Fruit fly (Drosophila melanogaster) whole organism, embryonic: ENCODE results near the gene Cip4.

Experiments used
- CG10979 ChIP-seq: fragments of 200-800 bp; sonication (Bioruptor generic); optimal IDR thresholded peaks from 2 replicates; lab custom pipeline; 2018; ENCODE audit warnings: missing biosample characterization, mild to moderate bottlenecking, missing genetic modification characterization, moderate library complexity
- CG12744 ChIP-seq: fragments of 200-800 bp; sonication (Bioruptor generic); optimal IDR thresholded peaks from 2 replicates; lab custom pipeline; 2016; ENCODE audit warnings: missing biosample characterization, missing genetic modification characterization
- CG2116 ChIP-seq: fragments of 200-800 bp; sonication (Bioruptor generic); optimal IDR thresholded peaks from 3 replicates; lab custom pipeline; 2018; ENCODE audit warnings: missing biosample characterization, mild to moderate bottlenecking, missing genetic modification characterization
- CG2129 ChIP-seq: fragments of 200-800 bp; sonication (Bioruptor generic); IDR thresholded peaks from 2 replicates; pipeline ENCODE4 v1.3.6; 2022; ENCODE audit warnings: missing biosample characterization, missing genetic modification characterization; ENCODE audit not compliant: partially characterized antibody
- CG30020 ChIP-seq: fragments of 200-800 bp; optimal IDR thresholded peaks from 2 replicates; lab custom pipeline; 2019; ENCODE audit warnings: missing biosample characterization, mild to moderate bottlenecking, missing genetic modification characterization, moderate library complexity
- CG32772 ChIP-seq: fragments of 200-800 bp; sonication (Bioruptor generic); IDR thresholded peaks from 2 replicates; pipeline ENCODE4 v1.3.6; 2022; ENCODE audit warnings: missing biosample characterization, missing genetic modification characterization
- CG34376 ChIP-seq: fragments of 200-800 bp; sonication (Bioruptor generic); optimal IDR thresholded peaks from 2 replicates; lab custom pipeline; 2018; ENCODE audit warnings: missing biosample characterization, mild to moderate bottlenecking, missing genetic modification characterization
- CG3726 ChIP-seq: fragments of 200-800 bp; sonication (Bioruptor generic); IDR thresholded peaks from 3 replicates; pipeline ENCODE4, ENCODE4 v1.3.6; 2022; ENCODE audit warnings: missing biosample characterization, missing genetic modification characterization
- CG42726 ChIP-seq: fragments of 200-800 bp; sonication (Bioruptor generic); IDR thresholded peaks from 2 replicates; pipeline ENCODE4 v1.3.6; 2022; ENCODE audit warnings: missing biosample characterization, missing genetic modification characterization; ENCODE audit not compliant: partially characterized antibody
- CG4328 ChIP-seq: fragments of 200-800 bp; sonication (Bioruptor generic); optimal IDR thresholded peaks from 3 replicates; lab custom pipeline; 2017; ENCODE audit warnings: missing biosample characterization, missing genetic modification reagents, missing genetic modification characterization
- CG4617 ChIP-seq: fragments of 200-800 bp; sonication (Bioruptor generic); optimal IDR thresholded peaks from 3 replicates; lab custom pipeline; 2016; ENCODE audit warnings: missing biosample characterization, missing genetic modification characterization, borderline replicate concordance
- CG5180 ChIP-seq: fragments of 200-800 bp; sonication (Bioruptor generic); optimal IDR thresholded peaks from 3 replicates; lab custom pipeline; 2017; ENCODE audit warnings: missing biosample characterization, missing genetic modification characterization, mild to moderate bottlenecking, moderate library complexity, missing genetic modification reagents
- CG6689 ChIP-seq: fragments of 200-800 bp; sonication (Bioruptor generic); IDR thresholded peaks from 2 replicates; pipeline ENCODE4 v1.3.6; 2022; ENCODE audit warnings: missing biosample characterization, missing genetic modification characterization
- CG7786 ChIP-seq: fragments of 200-800 bp; sonication (Bioruptor generic); optimal IDR thresholded peaks from 2 replicates; lab custom pipeline; 2016; ENCODE audit warnings: missing biosample characterization, missing genetic modification characterization
- CG8281 ChIP-seq: fragments of 200-800 bp; sonication (Bioruptor generic); optimal IDR thresholded peaks from 2 replicates; lab custom pipeline; 2018; ENCODE audit warnings: missing biosample characterization, mild to moderate bottlenecking, missing genetic modification characterization, moderate library complexity
- CG8944 ChIP-seq: fragments of 200-800 bp; sonication (Bioruptor generic); optimal IDR thresholded peaks from 3 replicates; lab custom pipeline; 2016; ENCODE audit warnings: missing biosample characterization, missing genetic modification characterization
- Dek ChIP-seq: fragments of 200-800 bp; sonication (Bioruptor generic); optimal IDR thresholded peaks from 3 replicates; lab custom pipeline; 2019; ENCODE audit warnings: missing biosample characterization, mild to moderate bottlenecking, missing genetic modification characterization, moderate library complexity
- Dip3 ChIP-seq: fragments of 200-800 bp; sonication (Bioruptor generic); optimal IDR thresholded peaks from 3 replicates; lab custom pipeline; 2016; ENCODE audit warnings: missing biosample characterization, missing genetic modification characterization
- Dll ChIP-seq: fragments of 200-800 bp; sonication (Bioruptor generic); IDR thresholded peaks from 4 replicates; pipeline ENCODE4 v1.3.6; 2022; ENCODE audit warnings: missing biosample characterization, missing genetic modification characterization; ENCODE audit not compliant: partially characterized antibody
- Doc2 ChIP-seq: fragments of 200-800 bp; sonication (Bioruptor generic); IDR thresholded peaks from 2 replicates; pipeline ENCODE4 v1.3.6; 2022; ENCODE audit warnings: missing biosample characterization, missing genetic modification characterization
- Drgx ChIP-seq: fragments of 200-800 bp; sonication (Bioruptor generic); IDR thresholded peaks from 2 replicates; pipeline ENCODE4 v1.3.6; 2022; ENCODE audit warnings: missing biosample characterization, missing genetic modification characterization
- Fer1 ChIP-seq: fragments of 200-800 bp; sonication (Bioruptor generic); optimal IDR thresholded peaks from 2 replicates; lab custom pipeline; 2017; ENCODE audit warnings: missing biosample characterization, mild to moderate bottlenecking, missing genetic modification characterization
- Gug ChIP-seq: fragments of 200-800 bp; sonication (Bioruptor generic); IDR thresholded peaks from 4 replicates; pipeline ENCODE4 v1.3.6; 2022; ENCODE audit warnings: missing biosample characterization, missing genetic modification characterization
- NK7.1 ChIP-seq: fragments of 200-800 bp; sonication (Bioruptor generic); optimal IDR thresholded peaks from 3 replicates; lab custom pipeline; 2016; ENCODE audit warnings: missing biosample characterization, missing genetic modification characterization
- Nf-YB ChIP-seq: fragments of 200-800 bp; sonication (Bioruptor generic); optimal IDR thresholded peaks from 3 replicates; lab custom pipeline; 2019; ENCODE audit warnings: missing biosample characterization, mild to moderate bottlenecking, missing genetic modification characterization, moderate library complexity
- Nf-YC ChIP-seq: fragments of 200-800 bp; optimal IDR thresholded peaks from 3 replicates; lab custom pipeline; 2019; ENCODE audit warnings: missing biosample characterization, mild to moderate bottlenecking, missing genetic modification characterization, moderate library complexity
- Vsx1 ChIP-seq: fragments of 200-800 bp; sonication (Bioruptor generic); optimal IDR thresholded peaks from 2 replicates; lab custom pipeline; 2017; ENCODE audit warnings: missing biosample characterization, mild to moderate bottlenecking, missing genetic modification characterization, missing genetic modification reagents
- abd-A ChIP-seq: fragments of 200-800 bp; sonication (Bioruptor generic); optimal IDR thresholded peaks from 3 replicates; lab custom pipeline; 2019; ENCODE audit warnings: missing biosample characterization, mild to moderate bottlenecking, missing genetic modification characterization, moderate library complexity
- al ChIP-seq: fragments of 200-800 bp; sonication (Bioruptor generic); IDR thresholded peaks from 2 replicates; pipeline ENCODE4 v1.3.6; 2022; ENCODE audit warnings: missing biosample characterization, missing genetic modification characterization
- ash1 ChIP-seq: fragments of 200-800 bp; sonication (Bioruptor generic); optimal IDR thresholded peaks from 2 replicates; lab custom pipeline; 2018; ENCODE audit warnings: missing biosample characterization, mild to moderate bottlenecking, missing genetic modification characterization
- chif ChIP-seq, 2 experiments: fragments of 200-800 bp; sonication (Bioruptor generic); optimal IDR thresholded peaks; 3 replicates each; lab custom pipeline; 2016; ENCODE audit warnings: missing biosample characterization in 2 of 2, missing genetic modification characterization in 2 of 2
- dpn ChIP-seq, 2 experiments: fragments of 200-800 bp; sonication (Bioruptor generic); optimal IDR thresholded peaks; 3 replicates each; lab custom pipeline; 2016; ENCODE audit warnings: missing biosample characterization in 2 of 2, missing genetic modification characterization in 2 of 2
- en ChIP-seq: fragments of 200-800 bp; sonication (Bioruptor generic); optimal IDR thresholded peaks from 2 replicates; lab custom pipeline; 2016; ENCODE audit warnings: missing biosample characterization, missing genetic modification characterization
- ewg ChIP-seq: fragments of 200-800 bp; sonication (Bioruptor generic); optimal IDR thresholded peaks from 3 replicates; lab custom pipeline; 2017; ENCODE audit warnings: mild to moderate bottlenecking, missing biosample characterization, missing genetic modification reagents, missing genetic modification characterization
- fu2 ChIP-seq: fragments of 200-800 bp; sonication (Bioruptor generic); optimal IDR thresholded peaks from 2 replicates; lab custom pipeline; 2016; ENCODE audit warnings: missing biosample characterization, missing genetic modification characterization
- gsb ChIP-seq: fragments of 200-800 bp; sonication (Bioruptor generic); IDR thresholded peaks from 2 replicates; pipeline ENCODE4 v1.3.6; 2022; ENCODE audit warnings: missing biosample characterization, missing genetic modification characterization
- her ChIP-seq: fragments of 200-800 bp; sonication (Bioruptor generic); optimal IDR thresholded peaks from 2 replicates; lab custom pipeline; 2016; ENCODE audit warnings: missing biosample characterization, missing genetic modification characterization
- hkb ChIP-seq, 2 experiments: fragments of 200-800 bp in 1 of 2; fragments of >200 bp in 1 of 2; sonication (Bioruptor generic) in 1 of 2; IDR thresholded peaks in 1 of 2; optimal IDR thresholded peaks in 1 of 2; 2 replicates each; pipeline versions ENCODE4 v1.3.6 to Lab custom; 2017 to 2022; ENCODE audit warnings: missing biosample characterization in 1 of 2, missing genetic modification characterization in 1 of 2
- hth ChIP-seq: fragments of >200 bp; optimal IDR thresholded peaks from 2 replicates; lab custom pipeline; 2017; ENCODE audit warnings: inconsistent platforms
- jigr1 ChIP-seq: fragments of 200-800 bp; sonication (Bioruptor generic); IDR thresholded peaks from 3 replicates; pipeline ENCODE4 v1.3.6; 2022; ENCODE audit warnings: missing biosample characterization, missing genetic modification characterization
- kah ChIP-seq: fragments of 200-800 bp; sonication (Bioruptor generic); optimal IDR thresholded peaks from 2 replicates; lab custom pipeline; 2018; ENCODE audit warnings: missing biosample characterization, mild to moderate bottlenecking, missing genetic modification characterization
- lab ChIP-seq: fragments of 200-800 bp; sonication (Bioruptor generic); optimal IDR thresholded peaks from 3 replicates; lab custom pipeline; 2017; ENCODE audit warnings: missing biosample characterization, missing genetic modification characterization, mild to moderate bottlenecking, moderate library complexity, missing genetic modification reagents
- phol ChIP-seq: fragments of 200-800 bp; sonication (Bioruptor generic); optimal IDR thresholded peaks from 3 replicates; lab custom pipeline; 2018; ENCODE audit warnings: missing biosample characterization, mild to moderate bottlenecking, missing genetic modification characterization, moderate library complexity
- row ChIP-seq: fragments of 200-800 bp; sonication (Bioruptor generic); IDR thresholded peaks from 3 replicates; pipeline ENCODE4 v1.3.6; 2022; ENCODE audit warnings: missing biosample characterization, missing genetic modification characterization
- ssp ChIP-seq: fragments of 200-800 bp; sonication (Bioruptor generic); IDR thresholded peaks from 2 replicates; pipeline ENCODE4 v1.3.6; 2022; ENCODE audit warnings: missing biosample characterization, missing genetic modification characterization
- tna ChIP-seq: fragments of 200-800 bp; sonication (Bioruptor generic); IDR thresholded peaks from 2 replicates; pipeline ENCODE4 v1.3.6; 2022; ENCODE audit warnings: missing biosample characterization, missing genetic modification characterization; ENCODE audit not compliant: partially characterized antibody
- tup ChIP-seq: fragments of 200-800 bp; sonication (Bioruptor generic); optimal IDR thresholded peaks from 2 replicates; lab custom pipeline; 2016; ENCODE audit warnings: missing biosample characterization, mild to moderate bottlenecking, missing genetic modification characterization, moderate library complexity
- wor ChIP-seq: fragments of 200-800 bp; sonication (Bioruptor generic); IDR thresholded peaks from 2 replicates; pipeline ENCODE4 v1.3.6; 2022; ENCODE audit warnings: missing biosample characterization, missing genetic modification characterization
- zfh2 ChIP-seq: fragments of 200-800 bp; sonication (Bioruptor generic); optimal IDR thresholded peaks from 2 replicates; lab custom pipeline; 2016; ENCODE audit warnings: missing biosample characterization, missing genetic modification characterization

The Cip4 gene

dm6 chr3L:4403180-4403769, 39.4 kb upstream of the Cip4 start, which contains the start of gene Syx17 (continued):
- peak; percentile 86 for TF ChIP-seq Dll (GFP tag; lab: Robert Waterston, UW)
- TF ChIP-seq CG10979 = peak; percentile 64
- TF ChIP-seq CG8281 (tag; lab: Kevin White, UChicago) = no peak
- no peak for TF ChIP-seq ash1 (GFP tag; lab: Kevin White, UChicago)
- TF ChIP-seq CG30020 (tag; lab: Kevin White, UChicago) = peak; percentile 56
- peak; percentile 41 for TF ChIP-seq Dek (tag; lab: Kevin White, UChicago)
- TF ChIP-seq Vsx1 (GFP tag; lab: Kevin White, UChicago) = peak; percentile 1
- peak; percentile 59 for TF ChIP-seq zfh2
- peak; percentile 38 for TF ChIP-seq CG8944
- TF ChIP-seq CG34376 (GFP tag; lab: Kevin White, UChicago) = peak; percentile 60
- TF ChIP-seq en = no peak
- TF ChIP-seq Drgx (GFP tag; lab: Robert Waterston, UW) = peak; percentile 70
- TF ChIP-seq abd-A (tag; lab: Kevin White, UChicago) = peak; percentile 84
- peak; percentile 64 for TF ChIP-seq row (GFP tag; lab: Robert Waterston, UW)
- TF ChIP-seq CG2116 (GFP tag; lab: Kevin White, UChicago) = peak; percentile 86
- TF ChIP-seq chif (GFP tag; optimal IDR thresholded peaks at IDR 0.05; lab: Kevin White, UChicago) = peak in 1 of 2 experiments; percentile 43
- no peak for TF ChIP-seq Doc2
- peak; percentile 61 for TF ChIP-seq Fer1 (GFP tag; lab: Kevin White, UChicago)
- TF ChIP-seq jigr1 (GFP tag; lab: Robert Waterston, UW) = no peak
- peak; percentile 59 for TF ChIP-seq her
- TF ChIP-seq ssp = no peak; the same call in 1 of the 2 replicates
- peak; percentile 90 for TF ChIP-seq ewg (GFP tag; lab: Kevin White, UChicago)
- peak; percentile 38 for TF ChIP-seq CG12744 (GFP tag; lab: Kevin White, UChicago)
- peak; percentile 53 for TF ChIP-seq lab (GFP tag; lab: Kevin White, UChicago)
- TF ChIP-seq CG32772 = no peak
- peak; percentile 89 for TF ChIP-seq CG4617
- peak; percentile 19; the same call in 1 of the 2 replicates for TF ChIP-seq CG6689
- peak; percentile 49 to 64 for TF ChIP-seq dpn (GFP tag; optimal IDR thresholded peaks at IDR 0.05; lab: Kevin White, UChicago)
- TF ChIP-seq Gug = peak; percentile 36; the same call in 1 of the 4 replicates
- peak; percentile 54 for TF ChIP-seq Dip3
- peak; percentile 72; the same call in 1 of the 2 replicates for TF ChIP-seq CG2129
- TF ChIP-seq CG5180 (GFP tag; lab: Kevin White, UChicago) = peak; percentile 51
- peak; percentile 59 for TF ChIP-seq phol
- no peak for TF ChIP-seq kah (GFP tag; lab: Kevin White, UChicago)
- no peak for TF ChIP-seq NK7.1 (GFP tag; lab: Kevin White, UChicago)
- peak; percentile 21 for TF ChIP-seq tup (GFP tag; lab: Kevin White, UChicago)
- no peak for TF ChIP-seq gsb (GFP tag; lab: Robert Waterston, UW)
- no peak for TF ChIP-seq hth (lab: Kevin White, UChicago)
- peak; percentile 90 for TF ChIP-seq CG42726
- TF ChIP-seq CG3726 (GFP tag; lab: Robert Waterston, UW) = no peak
- TF ChIP-seq Nf-YB = peak; percentile 36
- TF ChIP-seq wor (GFP tag; lab: Robert Waterston, UW) = no peak
- TF ChIP-seq Nf-YC (tag; lab: Kevin White, UChicago) = peak; percentile 39
- TF ChIP-seq al (GFP tag; lab: Robert Waterston, UW) = peak; percentile 40
- peak; percentile 87 for TF ChIP-seq tna (GFP tag; lab: Robert Waterston, UW)
- no peak for TF ChIP-seq hkb (optimal IDR thresholded peaks at IDR 0.05; lab: Kevin White, UChicago)
- TF ChIP-seq hkb (GFP tag; IDR thresholded peaks at IDR 0.05; lab: Robert Waterston, UW) = peak; percentile 57
- TF ChIP-seq fu2 (GFP tag; lab: Kevin White, UChicago) = peak; percentile 49
- TF ChIP-seq CG4328 = no peak
- TF ChIP-seq CG7786 (GFP tag; lab: Kevin White, UChicago) = peak; percentile 52
